Worm (Caenorhabditis elegans) whole organism, late embryonic: Measurements from ENCODE around the gene srw-84.

Experiments used
- C08G9.2 ChIP-seq: sonication (generic microtip); optimal IDR thresholded peaks from 2 replicates; lab custom pipeline; 2016; ENCODE audit warnings: mild to moderate bottlenecking, missing genetic modification characterization, moderate library complexity, missing compliant biosample characterization
- F13H6.1 ChIP-seq: sonication (generic microtip); optimal IDR thresholded peaks from 2 replicates; lab custom pipeline; 2016; ENCODE audit warnings: missing genetic modification characterization, missing compliant biosample characterization
- T23F11.4 ChIP-seq: fragments of 200-800 bp; sonication (Bioruptor generic); optimal IDR thresholded peaks from 2 replicates; lab custom pipeline; 2018; ENCODE audit warnings: mild to moderate bottlenecking, missing genetic modification characterization, missing compliant biosample characterization
- ceh-14 ChIP-seq: sonication (generic microtip); optimal IDR thresholded peaks from 2 replicates; lab custom pipeline; 2016; ENCODE audit warnings: missing genotype, missing genetic modification characterization, missing compliant biosample characterization
- ceh-18 ChIP-seq: sonication (generic microtip); optimal IDR thresholded peaks from 2 replicates; lab custom pipeline; 2016; ENCODE audit warnings: missing genetic modification characterization, missing compliant biosample characterization
- ceh-19 ChIP-seq: fragments of 200-800 bp; sonication (Bioruptor generic); optimal IDR thresholded peaks from 2 replicates; lab custom pipeline; 2018; ENCODE audit warnings: mild to moderate bottlenecking, missing genetic modification characterization, missing compliant biosample characterization
- ceh-24 ChIP-seq: sonication (generic microtip); optimal IDR thresholded peaks from 2 replicates; lab custom pipeline; 2016; ENCODE audit warnings: mild to moderate bottlenecking, missing genetic modification characterization, missing compliant biosample characterization
- ceh-30 ChIP-seq: fragments of 150-350 bp; optimal IDR thresholded peaks from 2 replicates; lab custom pipeline; 2014; ENCODE audit warnings: missing biosample characterization, missing genetic modification characterization
- ceh-48 ChIP-seq: sonication (generic microtip); optimal IDR thresholded peaks from 2 replicates; lab custom pipeline; 2016; ENCODE audit warnings: missing genetic modification characterization, inconsistent platforms, missing compliant biosample characterization
- che-1 ChIP-seq: sonication (generic microtip); optimal IDR thresholded peaks from 2 replicates; lab custom pipeline; 2016; ENCODE audit warnings: mild to moderate bottlenecking, missing genetic modification characterization, missing compliant biosample characterization
- elt-2 ChIP-seq: sonication (generic microtip); optimal IDR thresholded peaks from 2 replicates; lab custom pipeline; 2016; ENCODE audit warnings: missing genetic modification reagents, missing genetic modification characterization, missing compliant biosample characterization
- elt-4 ChIP-seq: sonication (generic microtip); optimal IDR thresholded peaks from 2 replicates; lab custom pipeline; 2016; ENCODE audit warnings: missing genetic modification characterization, missing compliant biosample characterization
- ets-4 ChIP-seq: sonication (generic microtip); optimal IDR thresholded peaks from 2 replicates; lab custom pipeline; 2016; ENCODE audit warnings: missing genetic modification characterization, missing compliant biosample characterization
- fkh-10 ChIP-seq: fragments of 150-350 bp; optimal IDR thresholded peaks from 2 replicates; lab custom pipeline; 2014; ENCODE audit warnings: missing biosample characterization, missing genetic modification reagents, missing genetic modification characterization
- fkh-6 ChIP-seq: sonication (generic microtip); optimal IDR thresholded peaks from 2 replicates; lab custom pipeline; 2016; ENCODE audit warnings: missing genetic modification characterization, missing compliant biosample characterization
- hlh-15 ChIP-seq: sonication (generic microtip); optimal IDR thresholded peaks from 2 replicates; lab custom pipeline; 2016; ENCODE audit warnings: missing genetic modification characterization, missing compliant biosample characterization
- hlh-8 ChIP-seq: sonication (generic microtip); optimal IDR thresholded peaks from 2 replicates; lab custom pipeline; 2016; ENCODE audit warnings: missing genotype, missing genetic modification characterization, missing compliant biosample characterization
- lim-6 ChIP-seq: sonication (generic microtip); optimal IDR thresholded peaks from 2 replicates; lab custom pipeline; 2016; ENCODE audit warnings: missing genetic modification characterization, missing compliant biosample characterization
- madf-2 ChIP-seq: sonication (generic microtip); optimal IDR thresholded peaks from 2 replicates; lab custom pipeline; 2017; ENCODE audit warnings: missing genetic modification characterization, missing compliant biosample characterization
- odd-2 ChIP-seq: sonication (generic microtip); optimal IDR thresholded peaks from 2 replicates; lab custom pipeline; 2017; ENCODE audit warnings: antibody characterized with exemption, mild to moderate bottlenecking, missing genetic modification characterization, missing compliant biosample characterization
- pag-3 ChIP-seq: sonication (generic microtip); optimal IDR thresholded peaks from 2 replicates; lab custom pipeline; 2016; ENCODE audit warnings: missing compliant biosample characterization, missing genetic modification characterization, borderline replicate concordance
- pat-9 ChIP-seq: fragments of 200-800 bp; sonication (Bioruptor generic); optimal IDR thresholded peaks from 2 replicates; lab custom pipeline; 2018; ENCODE audit warnings: mild to moderate bottlenecking, missing genetic modification characterization, moderate library complexity, missing compliant biosample characterization
- pha-2 ChIP-seq: sonication (generic microtip); optimal IDR thresholded peaks from 2 replicates; lab custom pipeline; 2017; ENCODE audit warnings: mild to moderate bottlenecking, missing genetic modification characterization, missing compliant biosample characterization
- pha-4 ChIP-seq: fragments of 150-350 bp; optimal IDR thresholded peaks from 2 replicates; lab custom pipeline; 2018; ENCODE audit warnings: missing biosample characterization, missing genetic modification reagents, missing genetic modification characterization
- pqm-1 ChIP-seq: sonication (generic microtip); optimal IDR thresholded peaks from 2 replicates; lab custom pipeline; 2016; ENCODE audit warnings: missing genetic modification characterization, missing compliant biosample characterization
- pros-1 ChIP-seq: fragments of 150-350 bp; optimal IDR thresholded peaks from 2 replicates; lab custom pipeline; 2014; ENCODE audit warnings: missing biosample characterization, missing genetic modification reagents, missing genetic modification characterization
- ref-2 ChIP-seq: sonication (generic microtip); optimal IDR thresholded peaks from 2 replicates; lab custom pipeline; 2016; ENCODE audit warnings: missing genetic modification characterization, missing compliant biosample characterization
- sdc-2 ChIP-seq: sonication (generic microtip); optimal IDR thresholded peaks from 2 replicates; lab custom pipeline; 2016; ENCODE audit warnings: missing genotype, missing genetic modification characterization, missing compliant biosample characterization
- sox-2 ChIP-seq: fragments of 200-800 bp; sonication (Bioruptor generic); IDR thresholded peaks from 2 replicates; pipeline ENCODE4 v1.3.6; 2022; ENCODE audit warnings: missing genetic modification reagents, missing genetic modification characterization, missing compliant biosample characterization
- syd-9 ChIP-seq: sonication (generic microtip); optimal IDR thresholded peaks from 2 replicates; lab custom pipeline; 2016; ENCODE audit warnings: mild to moderate bottlenecking, missing genetic modification characterization, moderate library complexity, missing compliant biosample characterization
- tbx-2 ChIP-seq: sonication (generic microtip); optimal IDR thresholded peaks from 2 replicates; lab custom pipeline; 2016; ENCODE audit warnings: missing genetic modification characterization, missing compliant biosample characterization
- unc-86 ChIP-seq: sonication (generic microtip); optimal IDR thresholded peaks from 2 replicates; lab custom pipeline; 2016; ENCODE audit warnings: missing genetic modification characterization, missing compliant biosample characterization

The srw-84 gene

ce11 chrV:19377014-19377494 is 4.0 kb upstream of the srw-84 start, which contains the start of gene nceh-1:
nceh-1 (plus strand) TSS chrV:19377444.
- TF ChIP-seq ceh-18 (tag; lab: Kevin White, UChicago) (no peak), elt-2 (tag; lab: Kevin White, UChicago) (peak; percentile 37)

ce11 chrV:19390029-19390428 is 9.0 kb downstream of the srw-84 start, which contains the start of gene slcr-46.2:
slcr-46.2 (minus strand) TSS chrV:19390129.
- TF ChIP-seq pqm-1 (tag; lab: Kevin White, UChicago) (no peak), ceh-30 (tag; lab: Kevin White, UChicago) (no peak), elt-2 (tag; lab: Kevin White, UChicago) (no peak), fkh-6 (no peak), pha-4 (tag; lab: Kevin White, UChicago) (no peak), tbx-2 (no peak)

DNA sequence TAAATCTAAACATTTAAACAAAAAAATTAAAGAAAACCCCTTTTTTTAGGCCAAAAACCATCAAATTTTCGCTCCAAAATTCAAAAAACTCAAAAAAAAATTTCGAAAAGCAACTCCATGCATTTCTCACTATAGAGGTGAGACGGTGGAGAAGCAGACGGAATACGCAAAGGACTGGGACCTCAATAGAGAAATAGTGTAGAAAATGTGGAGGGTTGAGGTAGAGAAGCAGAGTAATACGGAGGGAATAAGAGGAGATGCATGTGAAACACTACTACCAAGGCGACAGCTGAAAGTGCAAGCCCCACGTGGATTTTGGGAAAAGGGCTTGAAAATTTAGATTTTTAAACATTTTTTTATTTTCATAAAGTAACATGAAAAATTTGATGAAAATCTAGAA is 10.2 kb downstream of the srw-84 start:
- TF ChIP-seq hlh-15 (tag; lab: Kevin White, UChicago) (no peak), sdc-2 (tag; lab: Kevin White, UChicago) (no peak), che-1 (no peak), C08G9.2 (tag; lab: Kevin White, UChicago) (no peak), odd-2 (tag; lab: Kevin White, UChicago) (no peak), ref-2 (tag; lab: Kevin White, UChicago) (no peak), ceh-24 (tag; lab: Kevin White, UChicago) (no peak), F13H6.1 (tag; lab: Kevin White, UChicago) (no peak), ceh-30 (tag; lab: Kevin White, UChicago) (no peak), pha-4 (tag; lab: Kevin White, UChicago) (no peak), ceh-14 (tag; lab: Kevin White, UChicago) (peak; percentile 16), pha-2 (peak; percentile 58), madf-2 (tag; lab: Kevin White, UChicago) (no peak), unc-86 (no peak)
- TF ChIP-seq, all 69 proteins: peak for 2

DNA sequence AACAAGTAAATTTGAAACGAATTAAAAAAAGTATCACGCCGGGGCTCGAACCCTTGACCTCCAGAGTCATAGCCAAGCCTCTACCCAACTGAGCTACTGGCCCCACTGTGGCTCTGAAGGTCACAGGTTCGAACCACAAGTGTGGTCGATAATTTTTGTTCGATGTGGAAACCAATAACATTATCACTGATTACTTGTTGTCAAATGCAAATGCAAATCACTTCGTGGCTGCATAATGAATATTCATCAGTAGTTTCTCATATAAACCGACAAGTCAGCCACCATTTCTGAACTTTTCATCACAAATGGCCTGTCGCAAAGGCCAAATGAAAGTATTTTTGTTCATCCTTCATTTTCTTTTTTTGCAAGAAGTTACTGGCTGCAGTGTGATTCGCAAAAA is 13.7 kb downstream of the srw-84 start, which contains the start of gene C25F9.8:
Gene C25F9.8, plus strand, starts transcription at position 301 of the 400 bp plus-strand sequence.
- TF ChIP-seq hlh-8 (tag; lab: Kevin White, UChicago), result no peak
- TF ChIP-seq ceh-48 (tag; lab: Kevin White, UChicago), result no peak
- TF ChIP-seq lim-6, result no peak
- TF ChIP-seq pros-1, result no peak
- TF ChIP-seq sox-2, result no peak
- TF ChIP-seq pat-9, result no peak
- TF ChIP-seq ceh-19 (GFP tag; lab: Kevin White, UChicago), result no peak
- TF ChIP-seq ceh-18 (tag; lab: Kevin White, UChicago), result no peak
- no peak for TF ChIP-seq unc-86
- no peak for TF ChIP-seq elt-4 (tag; lab: Kevin White, UChicago)

DNA sequence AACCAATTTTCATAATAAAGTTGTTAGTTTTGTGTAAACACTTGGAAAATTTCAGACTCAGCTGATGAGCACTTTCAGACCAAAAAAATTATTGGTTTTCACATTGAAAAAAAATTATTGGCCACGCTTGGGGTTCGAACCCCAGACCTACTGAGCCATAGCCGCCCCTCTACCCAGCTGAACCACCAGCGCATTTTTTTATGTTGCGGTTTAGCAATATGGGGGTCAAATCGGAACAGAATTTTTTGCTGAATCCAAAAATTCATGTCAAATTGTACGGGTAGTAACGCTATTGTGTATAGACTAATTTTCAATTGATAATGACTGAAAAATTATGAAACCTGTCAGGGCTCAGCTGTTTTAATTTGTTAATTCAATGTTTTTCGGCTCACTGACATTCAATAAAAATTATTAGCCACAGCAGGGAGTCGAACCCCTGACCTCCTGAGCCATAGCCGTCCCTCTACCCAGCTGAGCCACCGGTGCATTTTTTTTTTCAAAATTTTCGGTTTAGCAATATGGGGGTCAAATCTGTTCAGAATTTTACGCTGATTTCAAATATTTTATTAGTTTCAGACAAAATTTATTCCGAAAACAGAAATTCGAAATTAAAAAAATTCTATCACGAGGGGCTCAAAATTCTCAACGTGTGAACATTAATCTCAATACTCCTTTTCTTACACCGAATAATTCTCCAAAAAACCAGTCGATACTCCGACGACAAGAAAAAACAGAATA is 15.7 kb downstream of the srw-84 start:
- TF ChIP-seq ets-4 (tag; lab: Kevin White, UChicago) (no peak), T23F11.4 (GFP tag; lab: Kevin White, UChicago) (no peak), pat-9 (no peak), fkh-10 (GFP tag; lab: Kevin White, UChicago) (no peak), odd-2 (tag; lab: Kevin White, UChicago) (no peak), ceh-48 (tag; lab: Kevin White, UChicago) (no peak), elt-4 (tag; lab: Kevin White, UChicago) (no peak), pqm-1 (tag; lab: Kevin White, UChicago) (no peak)

DNA sequence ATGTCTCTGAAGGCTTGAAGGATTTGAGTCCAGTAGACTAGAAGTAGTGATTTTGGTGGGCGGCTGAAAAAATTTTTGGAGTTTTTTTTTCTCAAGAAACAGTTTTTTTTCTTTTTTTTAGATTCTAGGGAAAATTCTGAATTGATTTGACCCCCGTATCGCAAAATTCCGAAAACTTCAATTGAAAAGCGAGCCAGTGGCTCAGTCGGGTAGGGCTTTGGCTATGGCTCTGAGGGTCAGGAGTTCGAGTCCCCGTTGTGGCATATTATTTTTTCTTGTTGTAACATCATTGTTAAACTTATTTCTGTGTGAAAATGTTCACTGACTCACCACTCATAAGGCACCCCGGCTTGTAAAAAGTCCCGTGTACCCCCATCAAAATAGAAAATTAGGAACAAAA is 17.3 kb downstream of the srw-84 start:
- TF ChIP-seq syd-9 (tag; lab: Kevin White, UChicago) (no peak), pag-3 (tag; lab: Kevin White, UChicago) (no peak)
- TF ChIP-seq, all 69 proteins: peak for 0
